Worm (Caenorhabditis elegans): ENCODE measurements around the gene dhs-18.

dhs-18 gene

ce11 chrV:11080345-11081102 lies 33.9 kb upstream of the dhs-18 start, which contains the start of gene act-1 (continued):
- no peak for TF ChIP-seq ZK546.5 (tag; optimal IDR thresholded peaks at IDR 0.05)
- peak in 1 of 2 experiments; percentile 54 for TF ChIP-seq unc-62 (GFP tag; optimal IDR thresholded peaks at IDR 0.05 in 1 of 2)
- TF ChIP-seq unc-62 (tag; optimal IDR thresholded peaks at IDR 0.05): no peak
- TF ChIP-seq F44E2.7 (GFP tag; IDR thresholded peaks at IDR 0.05): no peak
- TF ChIP-seq ZK337.2 (GFP tag; IDR thresholded peaks at IDR 0.05): no peak

- TF ChIP-seq ama-1 (optimal IDR thresholded peaks at IDR 0.05) (no peak), ceh-28 (tag; optimal IDR thresholded peaks at IDR 0.05) (no peak), zip-2 (tag; optimal IDR thresholded peaks at IDR 0.05) (no peak), nhr-28 (tag; optimal IDR thresholded peaks at IDR 0.05) (no peak), pqm-1 (tag; optimal IDR thresholded peaks at IDR 0.05) (no peak), mep-1 (tag; optimal IDR thresholded peaks at IDR 0.05) (no peak), snpc-1.2 (GFP tag; IDR thresholded peaks at IDR 0.05) (no peak), spr-3 (GFP tag; optimal IDR thresholded peaks at IDR 0.05) (no peak), dmd-6 (GFP tag; IDR thresholded peaks at IDR 0.05) (no peak), nhr-6 (tag; optimal IDR thresholded peaks at IDR 0.05) (no peak), daf-16 (GFP tag; optimal IDR thresholded peaks at IDR 0.05) (no peak), daf-16 (tag; optimal IDR thresholded peaks at IDR 0.05) (no peak), zfp-2 (tag; optimal IDR thresholded peaks at IDR 0.05) (no peak), T20F7.1 (GFP tag; optimal IDR thresholded peaks at IDR 0.05) (no peak), arid-1 (GFP tag; conservative IDR thresholded peaks at IDR 0.05) (no peak), aha-1 (tag) (no peak), php-3 (GFP tag; IDR thresholded peaks at IDR 0.05) (no peak), egl-27 (tag; optimal IDR thresholded peaks at IDR 0.05) (no peak), vab-7 (GFP tag; IDR thresholded peaks at IDR 0.05) (no peak)
Observed at ce11 chrV:11078874-11079273, 32.2 kb upstream of the dhs-18 start.

DNA sequence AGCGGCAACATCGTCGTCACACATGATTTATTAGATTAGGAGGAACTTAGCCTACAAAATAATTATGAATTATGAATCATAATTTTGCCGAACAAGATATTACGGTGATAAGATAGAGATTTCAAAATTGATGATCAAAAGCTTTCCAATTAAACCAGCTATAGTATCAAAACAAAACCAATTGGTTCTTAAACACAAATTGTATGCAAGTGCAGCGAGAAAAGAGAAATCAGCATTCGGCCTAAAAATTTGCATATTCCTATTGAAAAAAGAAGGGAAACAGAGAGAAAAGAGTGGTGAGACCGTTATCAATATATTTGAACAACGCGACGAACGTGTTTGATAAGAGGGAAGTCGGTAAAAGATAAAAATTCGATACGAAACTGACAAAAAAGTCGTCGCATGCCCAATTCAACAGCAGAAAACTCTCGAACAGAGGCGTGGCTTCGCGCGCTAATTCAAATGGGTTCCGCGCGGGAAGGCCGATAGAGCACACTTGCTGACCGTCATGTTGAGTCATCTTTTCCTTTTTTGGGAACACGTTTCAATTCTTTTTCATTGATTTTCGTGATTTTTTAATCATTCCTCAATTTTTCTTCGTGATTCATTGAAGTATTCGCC lies 31.6 kb upstream of the dhs-18 start, which contains the start of gene act-2:
TSS of gene act-2 (minus strand) at position 51 of the 621 bp plus-strand sequence.
- TF ChIP-seq arid-1 (GFP tag; conservative IDR thresholded peaks at IDR 0.05): no peak
- peak; percentile 84 for TF ChIP-seq mxl-3 (GFP tag; optimal IDR thresholded peaks at IDR 0.05)
- TF ChIP-seq tag-97 (GFP tag; IDR thresholded peaks at IDR 0.05): no peak
- TF ChIP-seq daf-19 (GFP tag; conservative IDR thresholded peaks at IDR 0.05): no peak
- TF ChIP-seq daf-12 (tag; optimal IDR thresholded peaks at IDR 0.05): no peak
- no peak for TF ChIP-seq D1046.2 (GFP tag; IDR thresholded peaks at IDR 0.05)
- 0 out of 2 replicates have a peak, but pooled peaks have one; percentile 16 for TF ChIP-seq pha-4 (GFP tag; IDR thresholded peaks at IDR 0.05)
- peak; percentile 73 for TF ChIP-seq pha-4 (tag; optimal IDR thresholded peaks at IDR 0.05)
- no peak for TF ChIP-seq ces-1 (GFP tag; optimal IDR thresholded peaks at IDR 0.05)
- no peak for TF ChIP-seq unc-39 (tag; optimal IDR thresholded peaks at IDR 0.05)
- TF ChIP-seq hlh-30 (tag; optimal IDR thresholded peaks at IDR 0.05; ENCODE audit: insufficient read depth): peak; percentile 88
- TF ChIP-seq ama-1 (optimal IDR thresholded peaks at IDR 0.05): no peak
- TF ChIP-seq hmg-1.1 (GFP tag; IDR thresholded peaks at IDR 0.05): peak; percentile 57; the same call in 1 of the 2 replicates
- TF ChIP-seq pqm-1 (tag; optimal IDR thresholded peaks at IDR 0.05): peak; percentile 71
- no peak for TF ChIP-seq F10B5.3 (tag; optimal IDR thresholded peaks at IDR 0.05)
- TF ChIP-seq lim-7 (GFP tag; IDR thresholded peaks at IDR 0.05): no peak
- TF ChIP-seq ceh-20 (GFP tag; IDR thresholded peaks at IDR 0.05): no peak
- TF ChIP-seq ceh-32 (tag; optimal IDR thresholded peaks at IDR 0.05; ENCODE audit: poor library complexity): no peak
- peak; percentile 32 for TF ChIP-seq nhr-77 (tag; optimal IDR thresholded peaks at IDR 0.05)
- peak; percentile 55 for TF ChIP-seq nhr-28 (tag; optimal IDR thresholded peaks at IDR 0.05)
- peak; percentile 45 for TF ChIP-seq nhr-11 (tag; optimal IDR thresholded peaks at IDR 0.05)
- no peak for TF ChIP-seq Y5F2A.4 (GFP tag; optimal IDR thresholded peaks at IDR 0.05)
- no peak for TF ChIP-seq ceh-44 (GFP tag; IDR thresholded peaks at IDR 0.05)
- no peak for TF ChIP-seq lin-15B (tag; optimal IDR thresholded peaks at IDR 0.05)
- no peak for TF ChIP-seq lin-39 (tag; optimal IDR thresholded peaks at IDR 0.05)
- 0 out of 2 replicates have a peak, but pooled peaks have one; percentile 45 for TF ChIP-seq tra-1 (GFP tag; IDR thresholded peaks at IDR 0.05)
- peak in 1 of 2 experiments; percentile 69 for TF ChIP-seq mdl-1 (tag; optimal IDR thresholded peaks at IDR 0.05)
- TF ChIP-seq mxl-2 (GFP tag; conservative IDR thresholded peaks at IDR 0.05): no peak
